Worm (Caenorhabditis elegans): ENCODE results near the gene col-166.

- no peak for TF ChIP-seq ZK546.5 (tag; optimal IDR thresholded peaks at IDR 0.05)
- TF ChIP-seq elt-3 (tag; optimal IDR thresholded peaks at IDR 0.05) = no peak
- TF ChIP-seq skn-1 (tag; optimal IDR thresholded peaks at IDR 0.05) = no peak
- no peak for TF ChIP-seq egl-27 (tag; optimal IDR thresholded peaks at IDR 0.05)
- no peak for TF ChIP-seq pqm-1 (tag; optimal IDR thresholded peaks at IDR 0.05)
- TF ChIP-seq jun-1 (tag; optimal IDR thresholded peaks at IDR 0.05) = no peak
Observed at ce11 chrX:6238973-6239372, 40.8 kb upstream of the col-166 start, which contains the start of gene rml-3.
